Fruit fly (Drosophila melanogaster) Kc167 (cell line): ENCODE results near the gene CG32447.

Source experiments
- Sin3A ChIP-seq: fragments of >200 bp; optimal IDR thresholded peaks from 2 replicates; lab custom pipeline; 2018; ENCODE audit warnings: missing external identifiers
- h ChIP-seq: fragments of >200 bp; optimal IDR thresholded peaks from 3 replicates; lab custom pipeline; 2018; ENCODE audit warnings: missing external identifiers
- insv ChIP-seq: fragments of >200 bp; optimal IDR thresholded peaks from 3 replicates; lab custom pipeline; 2018; ENCODE audit warnings: missing external identifiers
- psq ChIP-seq: fragments of >200 bp; optimal IDR thresholded peaks from 2 replicates; lab custom pipeline; 2017; ENCODE audit warnings: missing external identifiers
- ttk ChIP-seq: sonication (Bioruptor generic); optimal IDR thresholded peaks from 2 replicates; lab custom pipeline; 2017; ENCODE audit warnings: missing external identifiers

- no peak for TF ChIP-seq psq (lab: Kevin White, UChicago)
- no peak for TF ChIP-seq ttk (lab: Kevin White, UChicago)
- no peak for TF ChIP-seq Sin3A (lab: Kevin White, UChicago)
- no peak for TF ChIP-seq insv (lab: Kevin White, UChicago)
- no peak for TF ChIP-seq h (lab: Kevin White, UChicago)
Observed at dm6 chr3L:21733387-21733786, 27.2 kb upstream of the CG32447 start, which contains the start of gene CG14568.
